Fruit fly (Drosophila melanogaster): ENCODE measurements around the gene Meltrin.

The Meltrin gene

dm6 chr3R:14692230-14692970, 4.7 kb downstream of the Meltrin start (continued):
- TF ChIP-seq sens-2 (GFP tag; IDR thresholded peaks at IDR 0.05) (peak; percentile 41; the same call in 1 of the 2 replicates), inv (GFP tag; IDR thresholded peaks at IDR 0.05; ENCODE audit: partially characterized antibody) (no peak), CG7839 (tag; optimal IDR thresholded peaks at IDR 0.05) (peak; percentile 70), hb (GFP tag; IDR thresholded peaks at IDR 0.05; ENCODE audit: partially characterized antibody) (no peak), chinmo (GFP tag; IDR thresholded peaks at IDR 0.05; ENCODE audit: partially characterized antibody) (no peak), CG9609 (GFP tag; optimal IDR thresholded peaks at IDR 0.05) (peak; percentile 28), ftz-f1 (GFP tag; optimal IDR thresholded peaks at IDR 0.05) (no peak), lab (GFP tag; optimal IDR thresholded peaks at IDR 0.05) (peak; percentile 58), Lim3 (GFP tag; IDR thresholded peaks at IDR 0.05) (no peak), Sry-β (GFP tag; optimal IDR thresholded peaks at IDR 0.05) (peak; percentile 43), CG3995 (GFP tag; optimal IDR thresholded peaks at IDR 0.05) (no peak), fd102C (GFP tag; optimal IDR thresholded peaks at IDR 0.05) (no peak), pan (optimal IDR thresholded peaks at IDR 0.05) (no peak), pan (GFP tag; optimal IDR thresholded peaks at IDR 0.05 in 1 of 2, IDR thresholded peaks at IDR 0.05 in 1 of 2) (peak in 1 of 2 experiments; percentile 11), tgo (GFP tag; IDR thresholded peaks at IDR 0.05) (peak; percentile 56), CG42726 (GFP tag; IDR thresholded peaks at IDR 0.05; ENCODE audit: partially characterized antibody) (no peak), CG4730 (GFP tag; IDR thresholded peaks at IDR 0.05) (peak; percentile 31; the same call in 1 of the 2 replicates), pros (GFP tag; optimal IDR thresholded peaks at IDR 0.05) (peak; percentile 62), CG31441 (GFP tag; IDR thresholded peaks at IDR 0.05) (peak; percentile 79), MTF-1 (GFP tag; optimal IDR thresholded peaks at IDR 0.05; ENCODE audit: borderline replicate concordance) (peak; percentile 42), repo (GFP tag; optimal IDR thresholded peaks at IDR 0.05) (peak; percentile 44), ewg (GFP tag; optimal IDR thresholded peaks at IDR 0.05) (peak; percentile 61), Rx (GFP tag; IDR thresholded peaks at IDR 0.05) (peak; percentile 57; the same call in 1 of the 2 replicates), jing (GFP tag; optimal IDR thresholded peaks at IDR 0.05) (peak; percentile 48), esg (GFP tag; conservative IDR thresholded peaks at IDR 0.05) (no peak; the same call in 1 of the 2 replicates), CG7963 (GFP tag; IDR thresholded peaks at IDR 0.05; ENCODE audit: partially characterized antibody) (no peak), CG4820 (GFP tag; optimal IDR thresholded peaks at IDR 0.05) (peak; percentile 73), Drgx (GFP tag; IDR thresholded peaks at IDR 0.05) (peak; percentile 85), CG18599 (GFP tag; optimal IDR thresholded peaks at IDR 0.05) (peak; percentile 30), Ptx1 (GFP tag; IDR thresholded peaks at IDR 0.05) (peak; percentile 51), HmgD (GFP tag; optimal IDR thresholded peaks at IDR 0.05) (no peak), al (GFP tag; IDR thresholded peaks at IDR 0.05) (no peak), luna (GFP tag; optimal IDR thresholded peaks at IDR 0.05) (no peak), Aef1 (GFP tag; IDR thresholded peaks at IDR 0.05) (peak; percentile 33; the same call in 2 of the 3 replicates), CG34422 (GFP tag; IDR thresholded peaks at IDR 0.05) (0 out of 3 replicates have a peak, but pooled peaks have one; percentile 50), HmgZ (tag; optimal IDR thresholded peaks at IDR 0.05) (no peak), Xbp1 (GFP tag; optimal IDR thresholded peaks at IDR 0.05) (peak; percentile 66), CG17829 (tag; optimal IDR thresholded peaks at IDR 0.05) (peak; percentile 87), NfI (GFP tag; optimal IDR thresholded peaks at IDR 0.05) (peak; percentile 36), Bteb2 (GFP tag; optimal IDR thresholded peaks at IDR 0.05) (no peak), z (GFP tag; IDR thresholded peaks at IDR 0.05) (no peak), odd (GFP tag; optimal IDR thresholded peaks at IDR 0.05) (peak; percentile 5), Dfd (GFP tag; optimal IDR thresholded peaks at IDR 0.05) (no peak), CG2875 (GFP tag; optimal IDR thresholded peaks at IDR 0.05) (peak; percentile 75), CkIIα-i1 (GFP tag; IDR thresholded peaks at IDR 0.05) (no peak), CG11247 (GFP tag; IDR thresholded peaks at IDR 0.05) (0 out of 2 replicates have a peak, but pooled peaks have one; percentile 19), HLH3B (GFP tag; IDR thresholded peaks at IDR 0.05) (peak; percentile 77), crol (GFP tag; IDR thresholded peaks at IDR 0.05) (peak; percentile 86), CG18764 (GFP tag; optimal IDR thresholded peaks at IDR 0.05) (peak; percentile 35)

Data from whole organism, embryonic.